Fruit fly (Drosophila melanogaster) whole organism, embryonic: ENCODE data around the gene Brms1.
A peak's percentile ranks its signal among the peaks of the same experiment; 100 is the strongest.

Source experiments
- Adf1 ChIP-seq: fragments of 200-800 bp; sonication (Bioruptor generic); IDR thresholded peaks from 2 replicates; pipeline ENCODE4 v1.3.6; 2022; ENCODE audit warnings: missing biosample characterization, missing genetic modification characterization
- Blimp-1 ChIP-seq: fragments of 200-800 bp; sonication (Bioruptor generic); optimal IDR thresholded peaks from 3 replicates; lab custom pipeline; 2018; ENCODE audit warnings: missing biosample characterization, missing genetic modification characterization, mild to moderate bottlenecking, moderate library complexity, missing genetic modification reagents
- CG1024 ChIP-seq: fragments of 200-800 bp; sonication (Bioruptor generic); IDR thresholded peaks from 2 replicates; pipeline ENCODE4 v1.3.6; 2022; ENCODE audit warnings: missing biosample characterization, missing genetic modification characterization
- CG10267 ChIP-seq: fragments of 200-800 bp; sonication (Bioruptor generic); optimal IDR thresholded peaks from 2 replicates; lab custom pipeline; 2018; ENCODE audit warnings: missing biosample characterization, mild to moderate bottlenecking, missing genetic modification characterization, moderate library complexity
- CG10979 ChIP-seq: fragments of 200-800 bp; sonication (Bioruptor generic); optimal IDR thresholded peaks from 2 replicates; lab custom pipeline; 2018; ENCODE audit warnings: missing biosample characterization, mild to moderate bottlenecking, missing genetic modification characterization, moderate library complexity
- CG12236 ChIP-seq: fragments of 200-800 bp; sonication (Bioruptor generic); optimal IDR thresholded peaks from 2 replicates; lab custom pipeline; 2016; ENCODE audit warnings: missing biosample characterization, missing genetic modification characterization
- CG12391 ChIP-seq: fragments of 200-800 bp; sonication (Bioruptor generic); optimal IDR thresholded peaks from 3 replicates; lab custom pipeline; 2018; ENCODE audit warnings: missing biosample characterization, mild to moderate bottlenecking, missing genetic modification characterization, moderate library complexity
- CG16779 ChIP-seq: fragments of 200-800 bp; sonication (Bioruptor generic); IDR thresholded peaks from 2 replicates; pipeline ENCODE4 v1.3.6; 2022; ENCODE audit warnings: missing biosample characterization, missing genetic modification characterization
- CG17328 ChIP-seq: fragments of 200-800 bp; sonication (Bioruptor generic); IDR thresholded peaks from 2 replicates; pipeline ENCODE4 v1.3.6; 2022; ENCODE audit warnings: missing biosample characterization, missing genetic modification characterization
- CG17359 ChIP-seq: fragments of 200-800 bp; sonication (Bioruptor generic); optimal IDR thresholded peaks from 3 replicates; lab custom pipeline; 2018; ENCODE audit warnings: missing biosample characterization, mild to moderate bottlenecking, missing genetic modification characterization, moderate library complexity
- CG17385 ChIP-seq: fragments of 200-800 bp; sonication (Bioruptor generic); optimal IDR thresholded peaks from 3 replicates; lab custom pipeline; 2018; ENCODE audit warnings: missing biosample characterization, mild to moderate bottlenecking, missing genetic modification characterization
- CG17612 ChIP-seq: fragments of 200-800 bp; sonication (Bioruptor generic); IDR thresholded peaks from 2 replicates; pipeline ENCODE4 v1.3.6; 2022; ENCODE audit warnings: missing biosample characterization, missing genetic modification characterization
- CG18262 ChIP-seq: fragments of 200-800 bp; optimal IDR thresholded peaks from 3 replicates; lab custom pipeline; 2019; ENCODE audit warnings: missing biosample characterization, mild to moderate bottlenecking, missing genetic modification characterization, moderate library complexity
- CG1832 ChIP-seq: fragments of 200-800 bp; sonication (Bioruptor generic); optimal IDR thresholded peaks from 2 replicates; lab custom pipeline; 2017; ENCODE audit warnings: missing biosample characterization, mild to moderate bottlenecking, missing genetic modification characterization, inconsistent platforms
- CG2678 ChIP-seq: fragments of 200-800 bp; sonication (Bioruptor generic); optimal IDR thresholded peaks from 3 replicates; lab custom pipeline; 2019; ENCODE audit warnings: missing biosample characterization, mild to moderate bottlenecking, missing genetic modification characterization, moderate library complexity
- CG3995 ChIP-seq: fragments of 200-800 bp; sonication (Bioruptor generic); optimal IDR thresholded peaks from 3 replicates; lab custom pipeline; 2016; ENCODE audit warnings: missing biosample characterization, missing genetic modification characterization
- CG4707 ChIP-seq: fragments of 200-800 bp; sonication (Bioruptor generic); optimal IDR thresholded peaks from 2 replicates; lab custom pipeline; 2018; ENCODE audit warnings: missing biosample characterization, mild to moderate bottlenecking, missing genetic modification characterization, moderate library complexity
- CG7928 ChIP-seq: fragments of 200-800 bp; sonication (Bioruptor generic); optimal IDR thresholded peaks from 2 replicates; lab custom pipeline; 2017; ENCODE audit warnings: missing biosample characterization, mild to moderate bottlenecking, missing genetic modification characterization
- CG8290 ChIP-seq, 3 experiments: fragments of 200-800 bp; sonication (Bioruptor generic); optimal IDR thresholded peaks; 2 replicates each; lab custom pipeline; 2016 to 2019; ENCODE audit warnings: missing biosample characterization in 3 of 3, missing genetic modification characterization in 3 of 3, mild to moderate bottlenecking in 2 of 3, moderate library complexity in 1 of 3
- CG8388 ChIP-seq: fragments of 200-800 bp; sonication (Bioruptor generic); optimal IDR thresholded peaks from 2 replicates; lab custom pipeline; 2019; ENCODE audit warnings: missing biosample characterization, mild to moderate bottlenecking, missing genetic modification characterization, moderate library complexity
- CG9727 ChIP-seq: fragments of 200-800 bp; sonication (Bioruptor generic); optimal IDR thresholded peaks from 3 replicates; lab custom pipeline; 2017; ENCODE audit warnings: missing biosample characterization, mild to moderate bottlenecking, missing genetic modification characterization
- D19A ChIP-seq: fragments of 200-800 bp; optimal IDR thresholded peaks from 3 replicates; lab custom pipeline; 2019; ENCODE audit warnings: missing biosample characterization, mild to moderate bottlenecking, missing genetic modification characterization, moderate library complexity
- Dll ChIP-seq: fragments of 200-800 bp; sonication (Bioruptor generic); IDR thresholded peaks from 4 replicates; pipeline ENCODE4 v1.3.6; 2022; ENCODE audit warnings: missing biosample characterization, missing genetic modification characterization; ENCODE audit not compliant: partially characterized antibody
- Ets65A ChIP-seq: fragments of 200-800 bp; sonication (Bioruptor generic); peaks from one replicate; lab custom pipeline; 2016; ENCODE audit warnings: missing biosample characterization, missing genetic modification characterization
- HLH54F ChIP-seq: fragments of 200-800 bp; sonication (Bioruptor generic); optimal IDR thresholded peaks from 3 replicates; lab custom pipeline; 2016; ENCODE audit warnings: missing biosample characterization, missing genetic modification characterization
- Mes4 ChIP-seq: fragments of 200-800 bp; sonication (Bioruptor generic); optimal IDR thresholded peaks from 2 replicates; lab custom pipeline; 2016; ENCODE audit warnings: missing biosample characterization, missing genetic modification characterization
- Xbp1 ChIP-seq: fragments of 200-800 bp; sonication (Bioruptor generic); optimal IDR thresholded peaks from 3 replicates; lab custom pipeline; 2016; ENCODE audit warnings: missing biosample characterization, mild to moderate bottlenecking, missing genetic modification characterization
- Xrp1 ChIP-seq: fragments of 200-800 bp; sonication (Bioruptor generic); IDR thresholded peaks from 2 replicates; pipeline ENCODE4 v1.3.6; 2022; ENCODE audit warnings: missing biosample characterization, missing genetic modification characterization
- YL-1 ChIP-seq: fragments of 200-800 bp; sonication (Bioruptor generic); optimal IDR thresholded peaks from 3 replicates; lab custom pipeline; 2017; ENCODE audit warnings: missing biosample characterization, mild to moderate bottlenecking, missing genetic modification characterization
- ac ChIP-seq: fragments of 200-800 bp; sonication (Bioruptor generic); optimal IDR thresholded peaks from 3 replicates; lab custom pipeline; 2017; ENCODE audit warnings: missing biosample characterization, mild to moderate bottlenecking, missing genetic modification characterization
- amos ChIP-seq: fragments of 200-800 bp; sonication (Bioruptor generic); IDR thresholded peaks from 2 replicates; pipeline ENCODE4 v1.3.6; 2022; ENCODE audit warnings: missing biosample characterization, missing genetic modification characterization; ENCODE audit not compliant: partially characterized antibody
- br ChIP-seq: fragments of >200 bp; optimal IDR thresholded peaks from 2 replicates; lab custom pipeline; 2017
- bsh ChIP-seq, 2 experiments: fragments of 200-800 bp; sonication (Bioruptor generic); optimal IDR thresholded peaks; 2 replicates each; lab custom pipeline; 2017 to 2018; ENCODE audit warnings: mild to moderate bottlenecking in 2 of 2, missing biosample characterization in 2 of 2, missing genetic modification characterization in 2 of 2, moderate library complexity in 1 of 2
- dmrt99B ChIP-seq: fragments of 200-800 bp; sonication (Bioruptor generic); optimal IDR thresholded peaks from 2 replicates; lab custom pipeline; 2018; ENCODE audit warnings: missing biosample characterization, mild to moderate bottlenecking, missing genetic modification characterization, moderate library complexity
- fd96Cb ChIP-seq: fragments of 200-800 bp; sonication (Bioruptor generic); optimal IDR thresholded peaks from 2 replicates; lab custom pipeline; 2018; ENCODE audit warnings: missing biosample characterization, mild to moderate bottlenecking, missing genetic modification characterization, moderate library complexity
- lola ChIP-seq, 3 experiments: fragments of >200 bp in 2 of 3; fragments of 200-800 bp in 1 of 3; sonication (Bioruptor generic) in 1 of 3; optimal IDR thresholded peaks; 2 replicates each; lab custom pipeline; 2017 to 2019; ENCODE audit warnings: missing biosample characterization in 3 of 3, missing genetic modification characterization in 3 of 3, mild to moderate bottlenecking in 1 of 3, moderate library complexity in 1 of 3
- p53 ChIP-seq: fragments of 200-800 bp; sonication (Bioruptor generic); optimal IDR thresholded peaks from 2 replicates; lab custom pipeline; 2016; ENCODE audit warnings: missing biosample characterization, missing genetic modification characterization
- pb ChIP-seq: fragments of 200-800 bp; sonication (Bioruptor generic); optimal IDR thresholded peaks from 3 replicates; lab custom pipeline; 2016; ENCODE audit warnings: missing biosample characterization, missing genetic modification characterization
- phol ChIP-seq: fragments of 200-800 bp; sonication (Bioruptor generic); optimal IDR thresholded peaks from 3 replicates; lab custom pipeline; 2018; ENCODE audit warnings: missing biosample characterization, mild to moderate bottlenecking, missing genetic modification characterization, moderate library complexity
- prd ChIP-seq, 3 experiments: fragments of >200 bp in 2 of 3; fragments of 200-800 bp in 1 of 3; sonication (Bioruptor generic) in 1 of 3; optimal IDR thresholded peaks in 2 of 3; IDR thresholded peaks in 1 of 3; 2 replicates in 2 of 3; 3 replicates in 1 of 3; pipeline versions ENCODE4 v1.3.6 to Lab custom; 2017 to 2022; ENCODE audit warnings: missing biosample characterization in 1 of 3, missing genetic modification characterization in 1 of 3
- ranshi ChIP-seq: fragments of 200-800 bp; sonication (Bioruptor generic); IDR thresholded peaks from 2 replicates; pipeline ENCODE4 v1.3.6; 2022; ENCODE audit warnings: missing biosample characterization, missing genetic modification characterization
- seq ChIP-seq: fragments of 200-800 bp; sonication (Bioruptor generic); IDR thresholded peaks from 2 replicates; pipeline ENCODE4 v1.3.6; 2022; ENCODE audit warnings: missing biosample characterization, missing genetic modification characterization
- unpg ChIP-seq: fragments of 200-800 bp; sonication (Bioruptor generic); optimal IDR thresholded peaks from 3 replicates; lab custom pipeline; 2018; ENCODE audit warnings: missing biosample characterization, mild to moderate bottlenecking, missing genetic modification characterization, moderate library complexity
- wdn ChIP-seq: fragments of 200-800 bp; sonication (Bioruptor generic); IDR thresholded peaks from 2 replicates; pipeline ENCODE4 v1.3.6; 2022; ENCODE audit warnings: missing biosample characterization, missing genetic modification characterization

The Brms1 gene

dm6 chrX:12922338-12922737 is 12.9 kb upstream of the Brms1 start (continued):
- TF ChIP-seq CG1832 (GFP tag; lab: Kevin White, UChicago) (no peak), ac (GFP tag; lab: Kevin White, UChicago) (no peak)

- TF ChIP-seq CG17359, result no peak
- TF ChIP-seq CG17612 (GFP tag; lab: Robert Waterston, UW), result peak; percentile 61; the same call in 1 of the 2 replicates
- no peak for TF ChIP-seq lola (GFP tag; optimal IDR thresholded peaks at IDR 0.05; lab: Kevin White, UChicago)
- no peak for TF ChIP-seq p53
- TF ChIP-seq D19A (tag; lab: Kevin White, UChicago), result no peak
- TF ChIP-seq CG8290 (GFP tag; optimal IDR thresholded peaks at IDR 0.05; lab: Kevin White, UChicago), result no peak
- peak in 1 of 2 experiments; percentile 91 for TF ChIP-seq CG8290 (tag; optimal IDR thresholded peaks at IDR 0.05; lab: Kevin White, UChicago)
- no peak for TF ChIP-seq wdn (GFP tag; lab: Robert Waterston, UW)
Measured at dm6 chrX:12919594-12919993, 10.2 kb upstream of the Brms1 start.

- TF ChIP-seq Dll (GFP tag; lab: Robert Waterston, UW), result no peak
- peak; percentile 54; the same call in 1 of the 2 replicates for TF ChIP-seq Adf1 (GFP tag; lab: Robert Waterston, UW)
- peak; percentile 12; the same call in 1 of the 2 replicates for TF ChIP-seq CG16779 (GFP tag; lab: Robert Waterston, UW)
- TF ChIP-seq amos (GFP tag; lab: Robert Waterston, UW), result no peak
Measured at dm6 chrX:12917177-12917576, 7.8 kb upstream of the Brms1 start, which contains the start of gene fne. TSS of gene fne (plus strand) at chrX:12917477.

- TF ChIP-seq CG17328, result 0 out of 2 replicates have a peak, but pooled peaks have one; percentile 20
- peak; percentile 2 for TF ChIP-seq CG10267
- no peak for TF ChIP-seq HLH54F (GFP tag; lab: Kevin White, UChicago)
- peak; percentile 31 for TF ChIP-seq Blimp-1 (GFP tag; lab: Kevin White, UChicago)
- TF ChIP-seq unpg, result peak; percentile 6
- TF ChIP-seq fd96Cb (tag; lab: Kevin White, UChicago), result peak; percentile 11
- TF ChIP-seq pb (GFP tag; lab: Kevin White, UChicago), result no peak
- peak; percentile 19 for TF ChIP-seq CG10979 (tag; lab: Kevin White, UChicago)
- no peak for TF ChIP-seq CG7928 (GFP tag; lab: Kevin White, UChicago)
- TF ChIP-seq YL-1 (GFP tag; lab: Kevin White, UChicago), result no peak
- TF ChIP-seq CG3995, result no peak
- TF ChIP-seq CG18262 (tag; lab: Kevin White, UChicago), result peak; percentile 17
- TF ChIP-seq CG1024, result no peak
- TF ChIP-seq CG9727, result peak; percentile 14
- no peak for TF ChIP-seq prd (optimal IDR thresholded peaks at IDR 0.05; lab: Kevin White, UChicago)
- TF ChIP-seq prd (GFP tag; IDR thresholded peaks at IDR 0.05; lab: Robert Waterston, UW), result 0 out of 3 replicates have a peak, but pooled peaks have one; percentile 40
- TF ChIP-seq Mes4 (GFP tag; lab: Kevin White, UChicago), result no peak
- no peak for TF ChIP-seq ranshi (GFP tag; lab: Robert Waterston, UW)
- TF ChIP-seq Xrp1 (GFP tag; lab: Robert Waterston, UW), result 0 out of 2 replicates have a peak, but pooled peaks have one; percentile 12
- peak; percentile 9 for TF ChIP-seq dmrt99B (tag; lab: Kevin White, UChicago)
- TF ChIP-seq CG4707 (GFP tag; lab: Kevin White, UChicago), result no peak
- TF ChIP-seq CG17385, result no peak
- peak; percentile 27 for TF ChIP-seq phol (tag; lab: Kevin White, UChicago)
- TF ChIP-seq CG2678 (tag; lab: Kevin White, UChicago), result peak; percentile 27
- TF ChIP-seq br (lab: Kevin White, UChicago), result no peak
- TF ChIP-seq CG8388, result no peak
- TF ChIP-seq CG12236 (GFP tag; lab: Kevin White, UChicago), result no peak
- TF ChIP-seq Ets65A (GFP tag; lab: Kevin White, UChicago), result peak; percentile 77
- peak; percentile 2 for TF ChIP-seq Xbp1
- peak; percentile 39 to 49 for TF ChIP-seq bsh (GFP tag; optimal IDR thresholded peaks at IDR 0.05; lab: Kevin White, UChicago)
- no peak for TF ChIP-seq seq (GFP tag; lab: Robert Waterston, UW)
- peak; percentile 13 for TF ChIP-seq CG12391 (tag; lab: Kevin White, UChicago)
Measured at dm6 chrX:12913729-12914128, 4.3 kb upstream of the Brms1 start.
